Fruit fly (Drosophila melanogaster) whole organism, embryonic: ENCODE data around the gene nan.

Experiments
- Aef1 ChIP-seq: fragments of 200-800 bp; sonication (Bioruptor generic); IDR thresholded peaks from 3 replicates; pipeline ENCODE4 v1.3.6; 2022; ENCODE audit warnings: missing biosample characterization, missing genetic modification characterization
- Asciz ChIP-seq: fragments of 200-800 bp; sonication (Bioruptor generic); optimal IDR thresholded peaks from 2 replicates; lab custom pipeline; 2017; ENCODE audit warnings: missing biosample characterization, mild to moderate bottlenecking, missing genetic modification characterization, missing genetic modification reagents
- Atf-2 ChIP-seq: fragments of 200-800 bp; sonication (Bioruptor generic); optimal IDR thresholded peaks from 2 replicates; lab custom pipeline; 2016; ENCODE audit warnings: missing biosample characterization, missing genetic modification characterization
- BtbVII ChIP-seq: fragments of 200-800 bp; sonication (Bioruptor generic); optimal IDR thresholded peaks from 3 replicates; lab custom pipeline; 2017; ENCODE audit warnings: missing biosample characterization, mild to moderate bottlenecking, missing genetic modification characterization
- C15 ChIP-seq: fragments of 200-800 bp; sonication (Bioruptor generic); IDR thresholded peaks from 3 replicates; pipeline ENCODE4 v1.3.6; 2022; ENCODE audit warnings: missing biosample characterization, missing genetic modification characterization
- CG10366 ChIP-seq: fragments of 200-800 bp; sonication (Bioruptor generic); IDR thresholded peaks from 2 replicates; pipeline ENCODE4 v1.3.6; 2022; ENCODE audit warnings: missing biosample characterization, missing genetic modification characterization
- CG11456 ChIP-seq: fragments of 200-800 bp; sonication (Bioruptor generic); IDR thresholded peaks from 3 replicates; pipeline ENCODE4 v1.3.6; 2022; ENCODE audit warnings: missing biosample characterization, missing genetic modification characterization
- CG12659 ChIP-seq: fragments of 200-800 bp; sonication (Bioruptor generic); optimal IDR thresholded peaks from 3 replicates; lab custom pipeline; 2017; ENCODE audit warnings: mild to moderate bottlenecking, missing biosample characterization, missing genetic modification reagents, missing genetic modification characterization
- CG12744 ChIP-seq: fragments of 200-800 bp; sonication (Bioruptor generic); optimal IDR thresholded peaks from 2 replicates; lab custom pipeline; 2016; ENCODE audit warnings: missing biosample characterization, missing genetic modification characterization
- CG13287 ChIP-seq: fragments of 200-800 bp; sonication (Bioruptor generic); IDR thresholded peaks from 2 replicates; pipeline ENCODE4 v1.3.6; 2022; ENCODE audit warnings: missing biosample characterization, missing genetic modification characterization; ENCODE audit not compliant: partially characterized antibody
- CG15011 ChIP-seq: fragments of 200-800 bp; sonication (Bioruptor generic); optimal IDR thresholded peaks from 3 replicates; lab custom pipeline; 2018; ENCODE audit warnings: missing biosample characterization, mild to moderate bottlenecking, missing genetic modification characterization
- CG17385 ChIP-seq: fragments of 200-800 bp; sonication (Bioruptor generic); optimal IDR thresholded peaks from 3 replicates; lab custom pipeline; 2018; ENCODE audit warnings: missing biosample characterization, mild to moderate bottlenecking, missing genetic modification characterization
- CG3065 ChIP-seq: fragments of 200-800 bp; sonication (Bioruptor generic); optimal IDR thresholded peaks from 2 replicates; lab custom pipeline; 2016; ENCODE audit warnings: missing biosample characterization, missing genetic modification characterization
- CG3163 ChIP-seq: fragments of 200-800 bp; sonication (Bioruptor generic); optimal IDR thresholded peaks from 3 replicates; lab custom pipeline; 2016; ENCODE audit warnings: missing biosample characterization, missing genetic modification characterization
- CG32767 ChIP-seq: fragments of 200-800 bp; sonication (Bioruptor generic); IDR thresholded peaks from 2 replicates; pipeline ENCODE4 v1.3.6; 2022; ENCODE audit warnings: missing biosample characterization, missing genetic modification characterization
- CG33213 ChIP-seq: fragments of 200-800 bp; sonication (Bioruptor generic); optimal IDR thresholded peaks from 3 replicates; lab custom pipeline; 2016; ENCODE audit warnings: missing biosample characterization, missing genetic modification characterization
- CG33557 ChIP-seq: fragments of 200-800 bp; sonication (Bioruptor generic); optimal IDR thresholded peaks from 2 replicates; lab custom pipeline; 2019; ENCODE audit warnings: missing biosample characterization, mild to moderate bottlenecking, missing genetic modification characterization, moderate library complexity
- CG3995 ChIP-seq: fragments of 200-800 bp; sonication (Bioruptor generic); optimal IDR thresholded peaks from 3 replicates; lab custom pipeline; 2016; ENCODE audit warnings: missing biosample characterization, missing genetic modification characterization
- CG4730 ChIP-seq: fragments of 200-800 bp; sonication (Bioruptor generic); IDR thresholded peaks from 2 replicates; pipeline ENCODE4 v1.3.6; 2022; ENCODE audit warnings: missing biosample characterization, missing genetic modification characterization
- CG5180 ChIP-seq: fragments of 200-800 bp; sonication (Bioruptor generic); optimal IDR thresholded peaks from 3 replicates; lab custom pipeline; 2017; ENCODE audit warnings: missing biosample characterization, missing genetic modification characterization, mild to moderate bottlenecking, moderate library complexity, missing genetic modification reagents
- CG5953 ChIP-seq: fragments of 200-800 bp; sonication (Bioruptor generic); IDR thresholded peaks from 2 replicates; pipeline ENCODE4 v1.3.6; 2022; ENCODE audit warnings: missing biosample characterization, missing genetic modification characterization
- CG6272 ChIP-seq: fragments of 200-800 bp; sonication (Bioruptor generic); IDR thresholded peaks from 2 replicates; pipeline ENCODE4 v1.3.6; 2022; ENCODE audit warnings: missing biosample characterization, missing genetic modification characterization
- CG8290 ChIP-seq, 3 experiments: fragments of 200-800 bp; sonication (Bioruptor generic); optimal IDR thresholded peaks; 2 replicates each; lab custom pipeline; 2016 to 2019; ENCODE audit warnings: missing biosample characterization in 3 of 3, missing genetic modification characterization in 3 of 3, mild to moderate bottlenecking in 2 of 3, moderate library complexity in 1 of 3
- CG8478 ChIP-seq: fragments of >200 bp; optimal IDR thresholded peaks from 2 replicates; lab custom pipeline; 2018
- CG8944 ChIP-seq: fragments of 200-800 bp; sonication (Bioruptor generic); optimal IDR thresholded peaks from 3 replicates; lab custom pipeline; 2016; ENCODE audit warnings: missing biosample characterization, missing genetic modification characterization
- CoRest ChIP-seq: fragments of 200-800 bp; sonication (Bioruptor generic); optimal IDR thresholded peaks from 3 replicates; lab custom pipeline; 2018; ENCODE audit warnings: missing biosample characterization, mild to moderate bottlenecking, missing genetic modification characterization, moderate library complexity
- Doc2 ChIP-seq: fragments of 200-800 bp; sonication (Bioruptor generic); IDR thresholded peaks from 2 replicates; pipeline ENCODE4 v1.3.6; 2022; ENCODE audit warnings: missing biosample characterization, missing genetic modification characterization
- Dp ChIP-seq: fragments of 200-800 bp; sonication (Bioruptor generic); optimal IDR thresholded peaks from 2 replicates; lab custom pipeline; 2018; ENCODE audit warnings: missing biosample characterization, mild to moderate bottlenecking, missing genetic modification characterization, moderate library complexity
- HLHmδ ChIP-seq: fragments of 200-800 bp; sonication (Bioruptor generic); optimal IDR thresholded peaks from 2 replicates; lab custom pipeline; 2018; ENCODE audit warnings: missing biosample characterization, mild to moderate bottlenecking, missing genetic modification characterization, moderate library complexity
- Hmx ChIP-seq: fragments of 200-800 bp; sonication (Bioruptor generic); optimal IDR thresholded peaks from 2 replicates; lab custom pipeline; 2016; ENCODE audit warnings: missing biosample characterization, missing genetic modification characterization
- Hr39 ChIP-seq: fragments of >200 bp; optimal IDR thresholded peaks from 2 replicates; lab custom pipeline; 2017
- Meics ChIP-seq: fragments of 200-800 bp; sonication (Bioruptor generic); optimal IDR thresholded peaks from 2 replicates; lab custom pipeline; 2017; ENCODE audit warnings: missing biosample characterization, mild to moderate bottlenecking, missing genetic modification characterization
- NC2β ChIP-seq: fragments of 200-800 bp; sonication (Bioruptor generic); optimal IDR thresholded peaks from 2 replicates; lab custom pipeline; 2016; ENCODE audit warnings: missing biosample characterization, missing genetic modification characterization
- Optix ChIP-seq: fragments of 200-800 bp; sonication (Bioruptor generic); IDR thresholded peaks from 3 replicates; pipeline ENCODE4 v1.3.6; 2022; ENCODE audit warnings: missing biosample characterization, missing genetic modification characterization
- Scr ChIP-seq: fragments of 200-800 bp; sonication (Bioruptor generic); IDR thresholded peaks from 2 replicates; pipeline ENCODE4 v1.3.6; 2022; ENCODE audit warnings: missing biosample characterization, missing genetic modification characterization; ENCODE audit not compliant: partially characterized antibody
- Ssrp ChIP-seq: fragments of 200-800 bp; sonication (Bioruptor generic); optimal IDR thresholded peaks from 2 replicates; lab custom pipeline; 2018; ENCODE audit warnings: missing biosample characterization, mild to moderate bottlenecking, missing genetic modification characterization, moderate library complexity
- amos ChIP-seq: fragments of 200-800 bp; sonication (Bioruptor generic); IDR thresholded peaks from 2 replicates; pipeline ENCODE4 v1.3.6; 2022; ENCODE audit warnings: missing biosample characterization, missing genetic modification characterization; ENCODE audit not compliant: partially characterized antibody
- ci ChIP-seq: fragments of 200-800 bp; sonication (Bioruptor generic); IDR thresholded peaks from 3 replicates; pipeline ENCODE4 v1.3.6; 2022; ENCODE audit warnings: missing biosample characterization, missing genetic modification characterization
- crc ChIP-seq: fragments of 200-800 bp; sonication (Bioruptor generic); optimal IDR thresholded peaks from 2 replicates; lab custom pipeline; 2016; ENCODE audit warnings: missing biosample characterization, missing genetic modification characterization
- crol ChIP-seq: fragments of 200-800 bp; sonication (Bioruptor generic); IDR thresholded peaks from 2 replicates; pipeline ENCODE4 v1.3.6; 2022; ENCODE audit warnings: missing biosample characterization, missing genetic modification characterization
- dmrt99B ChIP-seq: fragments of 200-800 bp; sonication (Bioruptor generic); optimal IDR thresholded peaks from 2 replicates; lab custom pipeline; 2018; ENCODE audit warnings: missing biosample characterization, mild to moderate bottlenecking, missing genetic modification characterization, moderate library complexity
- exex ChIP-seq: fragments of 200-800 bp; sonication (Bioruptor generic); optimal IDR thresholded peaks from 4 replicates; lab custom pipeline; 2018; ENCODE audit warnings: missing biosample characterization, mild to moderate bottlenecking, missing genetic modification characterization, moderate library complexity
- eyg ChIP-seq: fragments of 200-800 bp; sonication (Bioruptor generic); optimal IDR thresholded peaks from 3 replicates; lab custom pipeline; 2016; ENCODE audit warnings: missing biosample characterization, missing genetic modification characterization
- fu2 ChIP-seq: fragments of 200-800 bp; sonication (Bioruptor generic); optimal IDR thresholded peaks from 2 replicates; lab custom pipeline; 2016; ENCODE audit warnings: missing biosample characterization, missing genetic modification characterization
- hth ChIP-seq: fragments of >200 bp; optimal IDR thresholded peaks from 2 replicates; lab custom pipeline; 2017; ENCODE audit warnings: inconsistent platforms
- luna ChIP-seq: fragments of 200-800 bp; sonication (Bioruptor generic); optimal IDR thresholded peaks from 2 replicates; lab custom pipeline; 2016; ENCODE audit warnings: missing biosample characterization, missing genetic modification characterization
- odd ChIP-seq: fragments of 200-800 bp; sonication (Bioruptor generic); optimal IDR thresholded peaks from 2 replicates; lab custom pipeline; 2017; ENCODE audit warnings: missing biosample characterization, mild to moderate bottlenecking, missing genetic modification characterization
- slbo ChIP-seq: fragments of 200-800 bp; sonication (Bioruptor generic); IDR thresholded peaks from 2 replicates; pipeline ENCODE4 v1.3.6; 2022; ENCODE audit warnings: missing biosample characterization, missing genetic modification characterization
- sug ChIP-seq: fragments of 200-800 bp; optimal IDR thresholded peaks from 2 replicates; lab custom pipeline; 2019; ENCODE audit warnings: missing biosample characterization, mild to moderate bottlenecking, missing genetic modification characterization, moderate library complexity
- tin ChIP-seq: fragments of 200-800 bp; sonication (Bioruptor generic); optimal IDR thresholded peaks from 3 replicates; lab custom pipeline; 2016; ENCODE audit warnings: missing biosample characterization, missing genetic modification characterization
- ttk ChIP-seq: fragments of 200-800 bp; sonication (Bioruptor generic); IDR thresholded peaks from 2 replicates; pipeline ENCODE4 v2.1.2; 2022; ENCODE audit warnings: missing biosample characterization, missing genetic modification characterization
- usp ChIP-seq: fragments of >200 bp; optimal IDR thresholded peaks from 2 replicates; lab custom pipeline; 2017; ENCODE audit warnings: missing biosample characterization, missing genetic modification characterization
- wor ChIP-seq: fragments of 200-800 bp; sonication (Bioruptor generic); IDR thresholded peaks from 2 replicates; pipeline ENCODE4 v1.3.6; 2022; ENCODE audit warnings: missing biosample characterization, missing genetic modification characterization

The nan gene

DNA sequence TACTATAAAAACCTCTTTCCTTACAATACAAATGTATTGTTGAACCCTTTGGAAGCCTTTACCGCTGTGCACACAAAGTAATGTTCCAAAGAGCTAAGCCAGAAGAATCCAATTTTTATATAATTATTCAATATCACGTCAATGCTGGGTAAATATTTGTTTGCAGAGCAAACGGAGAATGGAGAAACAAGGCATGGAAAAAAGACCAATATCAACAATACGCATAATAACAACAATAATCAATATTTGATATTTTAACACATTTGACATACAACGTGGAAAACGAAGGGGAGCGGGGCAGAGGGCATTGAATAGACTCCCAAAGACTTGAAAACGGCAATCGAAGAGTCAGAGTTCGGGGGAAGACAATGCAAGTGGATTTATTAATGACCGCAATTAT, 15.3 kb downstream of the nan start (continued):
- TF ChIP-seq CG12744 (GFP tag; lab: Kevin White, UChicago) (no peak), Scr (GFP tag; lab: Robert Waterston, UW) (no peak), Doc2 (GFP tag; lab: Robert Waterston, UW) (no peak), Dp (GFP tag; lab: Kevin White, UChicago) (no peak), hth (no peak), Atf-2 (GFP tag; lab: Kevin White, UChicago) (peak; percentile 23), CG3163 (peak; percentile 51), BtbVII (GFP tag; lab: Kevin White, UChicago) (peak; percentile 86), ttk (GFP tag; lab: Robert Waterston, UW) (no peak), slbo (no peak), crol (GFP tag; lab: Robert Waterston, UW) (peak; percentile 30; the same call in 1 of the 2 replicates), Asciz (GFP tag; lab: Kevin White, UChicago) (peak; percentile 87), odd (peak; percentile 73), NC2β (GFP tag; lab: Kevin White, UChicago) (no peak), CG10366 (GFP tag; lab: Robert Waterston, UW) (no peak), CG3065 (no peak), ci (GFP tag; lab: Robert Waterston, UW) (peak; percentile 86), CG4730 (GFP tag; lab: Robert Waterston, UW) (no peak), exex (no peak), CG5953 (GFP tag; lab: Robert Waterston, UW) (no peak), CG12659 (GFP tag; lab: Kevin White, UChicago) (peak; percentile 91), fu2 (GFP tag; lab: Kevin White, UChicago) (peak; percentile 22), Hmx (GFP tag; lab: Kevin White, UChicago) (no peak), usp (GFP tag; lab: Kevin White, UChicago) (no peak), tin (GFP tag; lab: Kevin White, UChicago) (no peak), CG17385 (GFP tag; lab: Kevin White, UChicago) (peak; percentile 87), dmrt99B (tag; lab: Kevin White, UChicago) (peak; percentile 69), Optix (no peak), HLHmδ (GFP tag; lab: Kevin White, UChicago) (no peak), CG8944 (GFP tag; lab: Kevin White, UChicago) (no peak), wor (no peak; the same call in 1 of the 2 replicates), CG8478 (lab: Kevin White, UChicago) (no peak), CG3995 (GFP tag; lab: Kevin White, UChicago) (no peak), CG32767 (GFP tag; lab: Robert Waterston, UW) (no peak), CG13287 (GFP tag; lab: Robert Waterston, UW) (no peak), Aef1 (GFP tag; lab: Robert Waterston, UW) (no peak), CoRest (peak; percentile 70), C15 (GFP tag; lab: Robert Waterston, UW) (no peak; the same call in 2 of the 3 replicates), crc (GFP tag; lab: Kevin White, UChicago) (no peak), luna (GFP tag; lab: Kevin White, UChicago) (no peak), CG33557 (GFP tag; lab: Kevin White, UChicago) (peak; percentile 88), Meics (peak; percentile 63), CG33213 (GFP tag; lab: Kevin White, UChicago) (peak; percentile 40), CG6272 (GFP tag; lab: Robert Waterston, UW) (no peak), amos (GFP tag; lab: Robert Waterston, UW) (no peak), eyg (no peak), Ssrp (no peak), sug (no peak), CG11456 (no peak), CG5180 (peak; percentile 63), CG8290 (GFP tag; optimal IDR thresholded peaks at IDR 0.05; lab: Kevin White, UChicago) (peak; percentile 1), CG8290 (tag; optimal IDR thresholded peaks at IDR 0.05; lab: Kevin White, UChicago) (peak; percentile 59 to 85), CG15011 (GFP tag; lab: Kevin White, UChicago) (peak; percentile 71), Hr39 (no peak)
